Worm (Caenorhabditis elegans): Measurements from ENCODE around the gene pha-1.
A peak's percentile ranks its signal among the peaks of the same experiment; 100 is the strongest.

pha-1 gene

ce11 chrIII:11170509-11170908 is 38.9 kb downstream of the pha-1 start:
- TF ChIP-seq ceh-31 (tag; optimal IDR thresholded peaks at IDR 0.05) (no peak), unc-3 (GFP tag; conservative IDR thresholded peaks at IDR 0.05) (no peak), unc-3 (tag; optimal IDR thresholded peaks at IDR 0.05) (no peak), lin-11 (tag; optimal IDR thresholded peaks at IDR 0.05) (no peak), T23F11.4 (GFP tag; optimal IDR thresholded peaks at IDR 0.05) (no peak), che-1 (tag; optimal IDR thresholded peaks at IDR 0.05) (no peak), hlh-30 (tag; optimal IDR thresholded peaks at IDR 0.05; ENCODE audit: insufficient read depth) (no peak), mec-3 (tag; optimal IDR thresholded peaks at IDR 0.05; ENCODE audit: borderline replicate concordance) (no peak), zip-5 (tag; optimal IDR thresholded peaks at IDR 0.05) (no peak), gmeb-2 (tag; optimal IDR thresholded peaks at IDR 0.05) (no peak), fkh-10 (GFP tag; optimal IDR thresholded peaks at IDR 0.05) (no peak), pag-3 (tag; optimal IDR thresholded peaks at IDR 0.05; ENCODE audit: borderline replicate concordance) (no peak), hlh-15 (tag; optimal IDR thresholded peaks at IDR 0.05) (no peak), C08G9.2 (tag; optimal IDR thresholded peaks at IDR 0.05) (no peak), ceh-6 (GFP tag; optimal IDR thresholded peaks at IDR 0.05) (no peak)

ce11 chrIII:11172232-11172713 is 40.7 kb downstream of the pha-1 start:
- TF ChIP-seq ceh-34 (tag; optimal IDR thresholded peaks at IDR 0.05), result no peak
- TF ChIP-seq fax-1 (tag; optimal IDR thresholded peaks at IDR 0.05), result no peak
- TF ChIP-seq tbx-7 (tag; optimal IDR thresholded peaks at IDR 0.05), result no peak
- TF ChIP-seq unc-3 (GFP tag; conservative IDR thresholded peaks at IDR 0.05), result no peak
- no peak for TF ChIP-seq unc-3 (tag; optimal IDR thresholded peaks at IDR 0.05)
- peak; percentile 27 for TF ChIP-seq ceh-48 (tag; optimal IDR thresholded peaks at IDR 0.05)
- TF ChIP-seq mec-3 (tag; optimal IDR thresholded peaks at IDR 0.05; ENCODE audit: borderline replicate concordance), result no peak
- no peak for TF ChIP-seq pat-9 (tag; optimal IDR thresholded peaks at IDR 0.05)
- no peak for TF ChIP-seq tbx-2 (tag; optimal IDR thresholded peaks at IDR 0.05)

ce11 chrIII:11175642-11176217 is 44.2 kb downstream of the pha-1 start:
- TF ChIP-seq pag-3 (tag; optimal IDR thresholded peaks at IDR 0.05; ENCODE audit: borderline replicate concordance) (no peak), gmeb-2 (tag; optimal IDR thresholded peaks at IDR 0.05) (no peak), pat-9 (tag; optimal IDR thresholded peaks at IDR 0.05) (no peak), ceh-6 (GFP tag; optimal IDR thresholded peaks at IDR 0.05) (no peak), lim-6 (tag; optimal IDR thresholded peaks at IDR 0.05) (no peak), ref-2 (tag; optimal IDR thresholded peaks at IDR 0.05) (no peak), eyg-1 (tag; optimal IDR thresholded peaks at IDR 0.05) (no peak), pros-1 (tag; optimal IDR thresholded peaks at IDR 0.05) (no peak), K09A11.1 (tag; optimal IDR thresholded peaks at IDR 0.05; ENCODE audit: insufficient read depth) (no peak), npax-4 (tag; optimal IDR thresholded peaks at IDR 0.05) (no peak), tbx-7 (tag; optimal IDR thresholded peaks at IDR 0.05) (no peak), fax-1 (tag; optimal IDR thresholded peaks at IDR 0.05) (no peak), pha-4 (tag; optimal IDR thresholded peaks at IDR 0.05) (no peak), sdc-2 (tag; optimal IDR thresholded peaks at IDR 0.05) (no peak), F13H6.1 (tag; optimal IDR thresholded peaks at IDR 0.05) (no peak), madf-2 (tag; optimal IDR thresholded peaks at IDR 0.05) (no peak), hlh-8 (tag; optimal IDR thresholded peaks at IDR 0.05) (no peak)

- no peak for TF ChIP-seq hlh-15 (tag; optimal IDR thresholded peaks at IDR 0.05)
- TF ChIP-seq ceh-34 (tag; optimal IDR thresholded peaks at IDR 0.05), result peak; percentile 20
Measured at ce11 chrIII:11185483-11186115, 54.0 kb downstream of the pha-1 start.

Data from whole organism, late embryonic.